Fruit fly (Drosophila melanogaster): ENCODE data around the gene CG11601.

DNA sequence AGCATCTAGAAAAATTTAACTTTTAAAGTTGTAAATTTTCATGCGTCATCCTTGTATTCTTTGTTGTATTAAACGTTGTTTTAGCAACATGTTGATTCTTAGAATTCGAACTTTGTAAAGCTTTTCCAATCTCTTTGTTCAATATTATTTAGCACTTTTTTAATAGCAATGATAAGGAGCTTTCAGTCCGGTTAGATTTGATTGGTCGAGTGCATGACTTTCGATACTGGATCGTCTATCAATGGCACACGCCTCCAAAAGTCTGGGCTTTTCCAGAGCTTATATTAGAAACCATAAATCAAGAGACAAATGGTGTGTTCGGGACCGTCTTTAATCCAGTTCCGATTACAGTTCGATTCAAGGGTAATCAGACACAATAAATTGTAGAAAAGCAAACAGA is 36.7 kb upstream of the CG11601 start:
- TF ChIP-seq CG14710 (tag; optimal IDR thresholded peaks at IDR 0.05) (no peak), CG3065 (GFP tag; optimal IDR thresholded peaks at IDR 0.05) (no peak)

Measured in whole organism, embryonic.